Worm (Caenorhabditis elegans): ENCODE data around the gene ZK688.12.

- TF ChIP-seq him-1 (tag; optimal IDR thresholded peaks at IDR 0.05) (no peak), W03F9.2 (tag; optimal IDR thresholded peaks at IDR 0.05) (no peak)
Observed at ce11 chrIII:7933235-7933634, 19.8 kb upstream of the ZK688.12 start, which contains the start of gene ran-2.

Data from whole organism, L4/young adult.